Fruit fly (Drosophila melanogaster) whole organism, embryonic: ENCODE results near the gene beat-IIa.

Experiments
- Adf1 ChIP-seq: fragments of 200-800 bp; sonication (Bioruptor generic); IDR thresholded peaks from 2 replicates; pipeline ENCODE4 v1.3.6; 2022; ENCODE audit warnings: missing biosample characterization, missing genetic modification characterization
- Atf3 ChIP-seq: fragments of 200-800 bp; sonication (Bioruptor generic); optimal IDR thresholded peaks from 3 replicates; lab custom pipeline; 2016; ENCODE audit warnings: missing biosample characterization, missing genetic modification characterization
- Bdp1 ChIP-seq: fragments of 200-800 bp; sonication (Bioruptor generic); optimal IDR thresholded peaks from 3 replicates; lab custom pipeline; 2016; ENCODE audit warnings: missing biosample characterization, missing genetic modification characterization
- C15 ChIP-seq: fragments of 200-800 bp; sonication (Bioruptor generic); IDR thresholded peaks from 3 replicates; pipeline ENCODE4 v1.3.6; 2022; ENCODE audit warnings: missing biosample characterization, missing genetic modification characterization
- CG10431 ChIP-seq: fragments of 200-800 bp; sonication (Bioruptor generic); optimal IDR thresholded peaks from 3 replicates; lab custom pipeline; 2018; ENCODE audit warnings: missing biosample characterization, mild to moderate bottlenecking, missing genetic modification characterization
- CG12942 ChIP-seq: fragments of 200-800 bp; sonication (Bioruptor generic); optimal IDR thresholded peaks from 3 replicates; lab custom pipeline; 2016; ENCODE audit warnings: missing biosample characterization, missing genetic modification characterization
- CG1647 ChIP-seq: fragments of 200-800 bp; sonication (Bioruptor generic); optimal IDR thresholded peaks from 3 replicates; lab custom pipeline; 2016; ENCODE audit warnings: missing biosample characterization, missing genetic modification characterization
- CG31224 ChIP-seq: fragments of 200-800 bp; sonication (Bioruptor generic); IDR thresholded peaks from 2 replicates; pipeline ENCODE4 v1.3.6; 2022; ENCODE audit warnings: missing biosample characterization, missing genetic modification characterization
- CG31441 ChIP-seq: fragments of 200-800 bp; sonication (Bioruptor generic); IDR thresholded peaks from 2 replicates; pipeline ENCODE4 v1.3.6; 2022; ENCODE audit warnings: missing biosample characterization, missing genetic modification characterization
- CG3281 ChIP-seq: fragments of 200-800 bp; sonication (Bioruptor generic); optimal IDR thresholded peaks from 3 replicates; lab custom pipeline; 2017; ENCODE audit warnings: missing biosample characterization, mild to moderate bottlenecking, missing genetic modification characterization
- CG6813 ChIP-seq: fragments of 200-800 bp; sonication (Bioruptor generic); optimal IDR thresholded peaks from 2 replicates; lab custom pipeline; 2017; ENCODE audit warnings: missing biosample characterization, missing genetic modification characterization, mild to moderate bottlenecking, moderate library complexity, missing genetic modification reagents
- CG7556 ChIP-seq: fragments of 200-800 bp; sonication (Bioruptor generic); optimal IDR thresholded peaks from 2 replicates; lab custom pipeline; 2017; ENCODE audit warnings: missing biosample characterization, mild to moderate bottlenecking, missing genetic modification characterization
- CG7963 ChIP-seq: fragments of 200-800 bp; sonication (Bioruptor generic); IDR thresholded peaks from 3 replicates; pipeline ENCODE4 v1.3.6; 2022; ENCODE audit warnings: missing biosample characterization, missing genetic modification characterization; ENCODE audit not compliant: partially characterized antibody
- CG8089 ChIP-seq: fragments of 200-800 bp; sonication (Bioruptor generic); optimal IDR thresholded peaks from 3 replicates; lab custom pipeline; 2016; ENCODE audit warnings: missing biosample characterization, missing genetic modification characterization
- CG8290 ChIP-seq, 3 experiments: fragments of 200-800 bp; sonication (Bioruptor generic); optimal IDR thresholded peaks; 2 replicates each; lab custom pipeline; 2016 to 2019; ENCODE audit warnings: missing biosample characterization in 3 of 3, missing genetic modification characterization in 3 of 3, mild to moderate bottlenecking in 2 of 3, moderate library complexity in 1 of 3
- CG8765 ChIP-seq: fragments of 200-800 bp; sonication (Bioruptor generic); IDR thresholded peaks from 2 replicates; pipeline ENCODE4 v1.3.6; 2022; ENCODE audit warnings: missing biosample characterization, missing genetic modification characterization
- CG9609 ChIP-seq: fragments of 200-800 bp; sonication (Bioruptor generic); optimal IDR thresholded peaks from 3 replicates; lab custom pipeline; 2016; ENCODE audit warnings: missing biosample characterization, missing genetic modification characterization
- CTCF ChIP-seq: fragments of 200-800 bp; sonication (Bioruptor generic); optimal IDR thresholded peaks from 2 replicates; lab custom pipeline; 2017; ENCODE audit warnings: missing biosample characterization, mild to moderate bottlenecking, missing genetic modification characterization, moderate library complexity
- CrebB ChIP-seq: fragments of 200-800 bp; sonication (Bioruptor generic); optimal IDR thresholded peaks from 3 replicates; lab custom pipeline; 2018; ENCODE audit warnings: missing biosample characterization, mild to moderate bottlenecking, missing genetic modification characterization
- Dek ChIP-seq: fragments of 200-800 bp; sonication (Bioruptor generic); optimal IDR thresholded peaks from 3 replicates; lab custom pipeline; 2019; ENCODE audit warnings: missing biosample characterization, mild to moderate bottlenecking, missing genetic modification characterization, moderate library complexity
- Ets65A ChIP-seq: fragments of 200-800 bp; sonication (Bioruptor generic); peaks from one replicate; lab custom pipeline; 2016; ENCODE audit warnings: missing biosample characterization, missing genetic modification characterization
- Gsc ChIP-seq: fragments of 200-800 bp; sonication (Bioruptor generic); IDR thresholded peaks from 2 replicates; pipeline ENCODE4 v1.3.6; 2022; ENCODE audit warnings: missing biosample characterization, missing genetic modification characterization
- H2.0 ChIP-seq: fragments of 200-800 bp; sonication (Bioruptor generic); IDR thresholded peaks from 2 replicates; pipeline ENCODE4 v1.3.6; 2022; ENCODE audit warnings: missing biosample characterization, missing genetic modification characterization
- HHEX ChIP-seq: fragments of 200-800 bp; sonication (Bioruptor generic); optimal IDR thresholded peaks from 3 replicates; lab custom pipeline; 2017; ENCODE audit warnings: missing biosample characterization, mild to moderate bottlenecking, missing genetic modification characterization, missing genetic modification reagents
- Hey ChIP-seq: fragments of 200-800 bp; sonication (Bioruptor generic); optimal IDR thresholded peaks from 3 replicates; lab custom pipeline; 2018; ENCODE audit warnings: missing biosample characterization, mild to moderate bottlenecking, missing genetic modification characterization
- Lhr ChIP-seq: fragments of 200-800 bp; sonication (Bioruptor generic); optimal IDR thresholded peaks from 3 replicates; lab custom pipeline; 2017; ENCODE audit warnings: mild to moderate bottlenecking, missing biosample characterization, missing genetic modification reagents, missing genetic modification characterization
- MESR4 ChIP-seq: fragments of 200-800 bp; sonication (Bioruptor generic); optimal IDR thresholded peaks from 2 replicates; lab custom pipeline; 2018; ENCODE audit warnings: missing biosample characterization, mild to moderate bottlenecking, missing genetic modification characterization, moderate library complexity
- Max ChIP-seq: fragments of 200-800 bp; sonication (Bioruptor generic); optimal IDR thresholded peaks from 2 replicates; lab custom pipeline; 2016; ENCODE audit warnings: missing biosample characterization, mild to moderate bottlenecking, missing genetic modification characterization
- Poxn ChIP-seq: fragments of 200-800 bp; sonication (Bioruptor generic); IDR thresholded peaks from 2 replicates; pipeline ENCODE4 v1.3.6; 2022; ENCODE audit warnings: missing biosample characterization, missing genetic modification characterization
- Spps ChIP-seq: fragments of 200-800 bp; sonication (Bioruptor generic); optimal IDR thresholded peaks from 2 replicates; lab custom pipeline; 2018; ENCODE audit warnings: missing biosample characterization, mild to moderate bottlenecking, missing genetic modification characterization
- TFAM ChIP-seq: fragments of 200-800 bp; sonication (Bioruptor generic); optimal IDR thresholded peaks from 2 replicates; lab custom pipeline; 2017; ENCODE audit warnings: missing biosample characterization, missing genetic modification characterization, inconsistent platforms
- Xrp1 ChIP-seq: fragments of 200-800 bp; sonication (Bioruptor generic); IDR thresholded peaks from 2 replicates; pipeline ENCODE4 v1.3.6; 2022; ENCODE audit warnings: missing biosample characterization, missing genetic modification characterization
- YL-1 ChIP-seq: fragments of 200-800 bp; sonication (Bioruptor generic); optimal IDR thresholded peaks from 3 replicates; lab custom pipeline; 2017; ENCODE audit warnings: missing biosample characterization, mild to moderate bottlenecking, missing genetic modification characterization
- ac ChIP-seq: fragments of 200-800 bp; sonication (Bioruptor generic); optimal IDR thresholded peaks from 3 replicates; lab custom pipeline; 2017; ENCODE audit warnings: missing biosample characterization, mild to moderate bottlenecking, missing genetic modification characterization
- bab2 ChIP-seq: fragments of 200-800 bp; sonication (Bioruptor generic); optimal IDR thresholded peaks from 2 replicates; lab custom pipeline; 2016; ENCODE audit warnings: missing biosample characterization, missing genetic modification characterization
- bbx ChIP-seq: fragments of 200-800 bp; sonication (Bioruptor generic); IDR thresholded peaks from 2 replicates; pipeline ENCODE4 v1.3.6; 2022; ENCODE audit warnings: missing biosample characterization, missing genetic modification characterization; ENCODE audit not compliant: partially characterized antibody
- bigmax ChIP-seq: fragments of 200-800 bp; sonication (Bioruptor generic); optimal IDR thresholded peaks from 2 replicates; lab custom pipeline; 2018; ENCODE audit warnings: missing biosample characterization, mild to moderate bottlenecking, missing genetic modification characterization
- chinmo ChIP-seq: fragments of 200-800 bp; sonication (Bioruptor generic); IDR thresholded peaks from 4 replicates; pipeline ENCODE4 v1.3.6; 2022; ENCODE audit warnings: missing biosample characterization, missing genetic modification characterization; ENCODE audit not compliant: partially characterized antibody
- danr ChIP-seq: fragments of 200-800 bp; sonication (Bioruptor generic); IDR thresholded peaks from 2 replicates; pipeline ENCODE4 v1.3.6; 2022; ENCODE audit warnings: missing biosample characterization, missing genetic modification characterization
- eyg ChIP-seq: fragments of 200-800 bp; sonication (Bioruptor generic); optimal IDR thresholded peaks from 3 replicates; lab custom pipeline; 2016; ENCODE audit warnings: missing biosample characterization, missing genetic modification characterization
- gem ChIP-seq: fragments of 200-800 bp; sonication (Bioruptor generic); optimal IDR thresholded peaks from 2 replicates; lab custom pipeline; 2019; ENCODE audit warnings: missing biosample characterization, mild to moderate bottlenecking, missing genetic modification characterization, moderate library complexity
- kah ChIP-seq: fragments of 200-800 bp; sonication (Bioruptor generic); optimal IDR thresholded peaks from 2 replicates; lab custom pipeline; 2018; ENCODE audit warnings: missing biosample characterization, mild to moderate bottlenecking, missing genetic modification characterization
- kni ChIP-seq: fragments of 200-800 bp; sonication (Bioruptor generic); optimal IDR thresholded peaks from 3 replicates; lab custom pipeline; 2017; ENCODE audit warnings: mild to moderate bottlenecking, missing biosample characterization, missing genetic modification reagents, missing genetic modification characterization
- lab ChIP-seq: fragments of 200-800 bp; sonication (Bioruptor generic); optimal IDR thresholded peaks from 3 replicates; lab custom pipeline; 2017; ENCODE audit warnings: missing biosample characterization, missing genetic modification characterization, mild to moderate bottlenecking, moderate library complexity, missing genetic modification reagents
- maf-S ChIP-seq: fragments of 200-800 bp; sonication (Bioruptor generic); optimal IDR thresholded peaks from 2 replicates; lab custom pipeline; 2016; ENCODE audit warnings: missing biosample characterization, missing genetic modification characterization
- mirr ChIP-seq: fragments of 200-800 bp; sonication (Bioruptor generic); optimal IDR thresholded peaks from 3 replicates; lab custom pipeline; 2018; ENCODE audit warnings: missing biosample characterization, mild to moderate bottlenecking, missing genetic modification characterization
- pros ChIP-seq: fragments of 200-800 bp; sonication (Bioruptor generic); optimal IDR thresholded peaks from 3 replicates; lab custom pipeline; 2019; ENCODE audit warnings: missing biosample characterization, mild to moderate bottlenecking, missing genetic modification characterization, moderate library complexity
- repo ChIP-seq: fragments of 200-800 bp; sonication (Bioruptor generic); optimal IDR thresholded peaks from 2 replicates; lab custom pipeline; 2016; ENCODE audit warnings: missing biosample characterization, missing genetic modification characterization
- slp2 ChIP-seq: fragments of 200-800 bp; sonication (Bioruptor generic); optimal IDR thresholded peaks from 2 replicates; lab custom pipeline; 2016; ENCODE audit warnings: missing biosample characterization, missing genetic modification characterization
- wek ChIP-seq: fragments of 200-800 bp; sonication (Bioruptor generic); optimal IDR thresholded peaks from 3 replicates; lab custom pipeline; 2018; ENCODE audit warnings: missing biosample characterization, mild to moderate bottlenecking, missing genetic modification characterization, moderate library complexity
- zfh1 ChIP-seq: fragments of 200-800 bp; sonication (Bioruptor generic); IDR thresholded peaks from 3 replicates; pipeline ENCODE4 v1.3.6; 2022; ENCODE audit warnings: missing biosample characterization, missing genetic modification characterization

Gene beat-IIa

dm6 chr3R:17402434-17402833 is 36.5 kb upstream of the beat-IIa start, which contains the start of gene Sur-8 (continued):
- peak; percentile 25 for TF ChIP-seq Bdp1 (GFP tag; lab: Kevin White, UChicago)
- peak; percentile 40 for TF ChIP-seq CG12942 (GFP tag; lab: Kevin White, UChicago)
- peak; percentile 39 for TF ChIP-seq maf-S (GFP tag; lab: Kevin White, UChicago)
- TF ChIP-seq gem (tag; lab: Kevin White, UChicago): peak; percentile 56
- no peak for TF ChIP-seq pros (GFP tag; lab: Kevin White, UChicago)
- peak; percentile 51 for TF ChIP-seq CG9609 (GFP tag; lab: Kevin White, UChicago)
- TF ChIP-seq CG8089: peak; percentile 53
- no peak for TF ChIP-seq Gsc (GFP tag; lab: Robert Waterston, UW)
- TF ChIP-seq CG1647 (GFP tag; lab: Kevin White, UChicago): peak; percentile 55
- TF ChIP-seq kni (GFP tag; lab: Kevin White, UChicago): no peak
- TF ChIP-seq CG8765: no peak
- TF ChIP-seq CrebB: no peak
- TF ChIP-seq CG7556 (GFP tag; lab: Kevin White, UChicago): no peak
- TF ChIP-seq Lhr (GFP tag; lab: Kevin White, UChicago): peak; percentile 32
- peak; percentile 47; the same call in 1 of the 2 replicates for TF ChIP-seq CG31224 (GFP tag; lab: Robert Waterston, UW)
- TF ChIP-seq Ets65A (GFP tag; lab: Kevin White, UChicago): peak; percentile 92
- TF ChIP-seq Max: no peak
- peak; percentile 1 for TF ChIP-seq CG6813 (GFP tag; lab: Kevin White, UChicago)
- 0 out of 4 replicates have a peak, but pooled peaks have one; percentile 26 for TF ChIP-seq chinmo (GFP tag; lab: Robert Waterston, UW)
- TF ChIP-seq wek (GFP tag; lab: Kevin White, UChicago): peak; percentile 25
- no peak for TF ChIP-seq Spps
- peak; percentile 21 for TF ChIP-seq CG3281 (GFP tag; lab: Kevin White, UChicago)
- TF ChIP-seq HHEX: peak; percentile 71
- TF ChIP-seq C15 (GFP tag; lab: Robert Waterston, UW): no peak
- no peak for TF ChIP-seq Hey (tag; lab: Kevin White, UChicago)
- TF ChIP-seq eyg (GFP tag; lab: Kevin White, UChicago): no peak
- TF ChIP-seq Dek: peak; percentile 34
- no peak for TF ChIP-seq CG7963
- peak; percentile 70 for TF ChIP-seq bab2 (GFP tag; lab: Kevin White, UChicago)
- no peak for TF ChIP-seq Poxn (GFP tag; lab: Robert Waterston, UW)
- no peak for TF ChIP-seq bigmax (GFP tag; lab: Kevin White, UChicago)
- peak; percentile 67 for TF ChIP-seq mirr (GFP tag; lab: Kevin White, UChicago)
- TF ChIP-seq H2.0 (GFP tag; lab: Robert Waterston, UW): peak; percentile 62
- TF ChIP-seq kah (GFP tag; lab: Kevin White, UChicago): no peak
- TF ChIP-seq lab (GFP tag; lab: Kevin White, UChicago): peak; percentile 79
- no peak for TF ChIP-seq ac
- peak; percentile 36; the same call in 1 of the 2 replicates for TF ChIP-seq Xrp1 (GFP tag; lab: Robert Waterston, UW)
- peak; percentile 26 for TF ChIP-seq Atf3
- peak; percentile 86 for TF ChIP-seq zfh1 (GFP tag; lab: Robert Waterston, UW)
- TF ChIP-seq CG31441 (GFP tag; lab: Robert Waterston, UW): peak; percentile 20; the same call in 1 of the 2 replicates
- peak; percentile 98 for TF ChIP-seq CTCF (GFP tag; lab: Kevin White, UChicago)
- TF ChIP-seq repo (GFP tag; lab: Kevin White, UChicago): peak; percentile 25
- peak; percentile 39 for TF ChIP-seq CG10431 (GFP tag; lab: Kevin White, UChicago)
- peak; percentile 44 for TF ChIP-seq slp2 (GFP tag; lab: Kevin White, UChicago)
- peak; percentile 2 for TF ChIP-seq YL-1
- TF ChIP-seq TFAM (GFP tag; lab: Kevin White, UChicago): no peak
- no peak for TF ChIP-seq bbx
- TF ChIP-seq CG8290 (GFP tag; optimal IDR thresholded peaks at IDR 0.05; lab: Kevin White, UChicago): peak; percentile 30
- peak in 1 of 2 experiments; percentile 90 for TF ChIP-seq CG8290 (tag; optimal IDR thresholded peaks at IDR 0.05; lab: Kevin White, UChicago)
- TF ChIP-seq Adf1: peak; percentile 39
- no peak for TF ChIP-seq MESR4 (GFP tag; lab: Kevin White, UChicago)
- TF ChIP-seq danr (GFP tag; lab: Robert Waterston, UW): no peak
